Worm (Caenorhabditis elegans) whole organism, L2 larva: ENCODE data around the gene unc-47.

Experiments
- ceh-82 ChIP-seq: fragments of 150-350 bp; optimal IDR thresholded peaks from 2 replicates; lab custom pipeline; 2014; ENCODE audit warnings: missing biosample characterization, missing genetic modification characterization
- elt-1 ChIP-seq: fragments of 150-350 bp; optimal IDR thresholded peaks from 2 replicates; lab custom pipeline; 2014; ENCODE audit warnings: missing biosample characterization, missing genetic modification characterization
- elt-3 ChIP-seq: sonication (generic microtip); optimal IDR thresholded peaks from 2 replicates; lab custom pipeline; 2017; ENCODE audit warnings: missing biosample characterization, missing genetic modification characterization
- mdl-1 ChIP-seq, 2 experiments: fragments of 150-350 bp in 1 of 2; sonication (generic microtip) in 1 of 2; optimal IDR thresholded peaks; 2 replicates each; lab custom pipeline; 2017; ENCODE audit warnings: missing biosample characterization in 2 of 2, missing genetic modification characterization in 2 of 2
- nhr-23 ChIP-seq: fragments of 150-350 bp; optimal IDR thresholded peaks from 2 replicates; lab custom pipeline; 2014; ENCODE audit warnings: missing biosample characterization, missing genetic modification reagents, missing genetic modification characterization
- nhr-237 ChIP-seq: fragments of 150-350 bp; optimal IDR thresholded peaks from 2 replicates; lab custom pipeline; 2014; ENCODE audit warnings: missing biosample characterization, missing genetic modification characterization
- nhr-6 ChIP-seq: fragments of 150-350 bp; optimal IDR thresholded peaks from 2 replicates; lab custom pipeline; 2014; ENCODE audit warnings: missing biosample characterization, missing genetic modification characterization
- nhr-77 ChIP-seq: fragments of 150-350 bp; optimal IDR thresholded peaks from 2 replicates; lab custom pipeline; 2014; ENCODE audit warnings: missing biosample characterization, missing genetic modification characterization
- skn-1 ChIP-seq: sonication (generic microtip); optimal IDR thresholded peaks from 2 replicates; lab custom pipeline; 2017; ENCODE audit warnings: missing biosample characterization, missing genetic modification characterization
- unc-62 ChIP-seq: fragments of 150-350 bp; optimal IDR thresholded peaks from 2 replicates; lab custom pipeline; 2014; ENCODE audit warnings: missing biosample characterization, missing genetic modification reagents, missing genetic modification characterization
- zag-1 ChIP-seq: fragments of 150-350 bp; optimal IDR thresholded peaks from 2 replicates; lab custom pipeline; 2014; ENCODE audit warnings: missing biosample characterization, missing genetic modification characterization

- TF ChIP-seq skn-1 (no peak), nhr-237 (tag; lab: Kevin White, UChicago) (no peak), mdl-1 (tag; optimal IDR thresholded peaks at IDR 0.05; lab: Kevin White, UChicago) (no peak), nhr-6 (tag; lab: Kevin White, UChicago) (no peak), unc-62 (GFP tag; lab: Kevin White, UChicago) (no peak), zag-1 (tag; lab: Kevin White, UChicago) (no peak), elt-3 (tag; lab: Kevin White, UChicago) (no peak), ceh-82 (tag; lab: Kevin White, UChicago) (no peak), nhr-77 (no peak), elt-1 (tag; lab: Kevin White, UChicago) (no peak), nhr-23 (tag; lab: Kevin White, UChicago) (no peak)
These were observed 9.9 kb upstream of the unc-47 start for ce11 chrIII:10195911-10196310.
